Fruit fly (Drosophila melanogaster) whole organism, embryonic: ENCODE data around the gene CG15418.

Experiments
- Blimp-1 ChIP-seq: fragments of 200-800 bp; sonication (Bioruptor generic); optimal IDR thresholded peaks from 3 replicates; lab custom pipeline; 2018; ENCODE audit warnings: missing biosample characterization, missing genetic modification characterization, mild to moderate bottlenecking, moderate library complexity, missing genetic modification reagents
- CG1024 ChIP-seq: fragments of 200-800 bp; sonication (Bioruptor generic); IDR thresholded peaks from 2 replicates; pipeline ENCODE4 v1.3.6; 2022; ENCODE audit warnings: missing biosample characterization, missing genetic modification characterization
- CG11085 ChIP-seq: fragments of 200-800 bp; sonication (Bioruptor generic); IDR thresholded peaks from 2 replicates; pipeline ENCODE4 v1.3.6; 2022; ENCODE audit warnings: missing biosample characterization, missing genetic modification characterization
- CG12391 ChIP-seq: fragments of 200-800 bp; sonication (Bioruptor generic); optimal IDR thresholded peaks from 3 replicates; lab custom pipeline; 2018; ENCODE audit warnings: missing biosample characterization, mild to moderate bottlenecking, missing genetic modification characterization, moderate library complexity
- CG12659 ChIP-seq: fragments of 200-800 bp; sonication (Bioruptor generic); optimal IDR thresholded peaks from 3 replicates; lab custom pipeline; 2017; ENCODE audit warnings: mild to moderate bottlenecking, missing biosample characterization, missing genetic modification reagents, missing genetic modification characterization
- CG13424 ChIP-seq: fragments of 200-800 bp; sonication (Bioruptor generic); optimal IDR thresholded peaks from 2 replicates; lab custom pipeline; 2019; ENCODE audit warnings: missing biosample characterization, mild to moderate bottlenecking, missing genetic modification characterization, moderate library complexity
- CG13775 ChIP-seq: fragments of 200-800 bp; sonication (Bioruptor generic); optimal IDR thresholded peaks from 3 replicates; lab custom pipeline; 2017; ENCODE audit warnings: missing biosample characterization, mild to moderate bottlenecking, missing genetic modification characterization
- CG15269 ChIP-seq: fragments of 200-800 bp; sonication (Bioruptor generic); optimal IDR thresholded peaks from 2 replicates; lab custom pipeline; 2018; ENCODE audit warnings: missing biosample characterization, mild to moderate bottlenecking, missing genetic modification characterization, moderate library complexity
- CG15696 ChIP-seq: fragments of 200-800 bp; sonication (Bioruptor generic); optimal IDR thresholded peaks from 2 replicates; lab custom pipeline; 2019; ENCODE audit warnings: missing biosample characterization, mild to moderate bottlenecking, missing genetic modification characterization, moderate library complexity
- CG1602 ChIP-seq: fragments of 200-800 bp; sonication (Bioruptor generic); optimal IDR thresholded peaks from 3 replicates; lab custom pipeline; 2016; ENCODE audit warnings: missing biosample characterization, missing genetic modification characterization
- CG17186 ChIP-seq: fragments of 200-800 bp; sonication (Bioruptor generic); optimal IDR thresholded peaks from 3 replicates; lab custom pipeline; 2017; ENCODE audit warnings: missing biosample characterization, missing genetic modification reagents, missing genetic modification characterization
- CG18262 ChIP-seq: fragments of 200-800 bp; optimal IDR thresholded peaks from 3 replicates; lab custom pipeline; 2019; ENCODE audit warnings: missing biosample characterization, mild to moderate bottlenecking, missing genetic modification characterization, moderate library complexity
- CG1832 ChIP-seq: fragments of 200-800 bp; sonication (Bioruptor generic); optimal IDR thresholded peaks from 2 replicates; lab custom pipeline; 2017; ENCODE audit warnings: missing biosample characterization, mild to moderate bottlenecking, missing genetic modification characterization, inconsistent platforms
- CG2202 ChIP-seq: fragments of 200-800 bp; sonication (Bioruptor generic); optimal IDR thresholded peaks from 2 replicates; lab custom pipeline; 2018; ENCODE audit warnings: missing biosample characterization, mild to moderate bottlenecking, missing genetic modification characterization
- CG2678 ChIP-seq: fragments of 200-800 bp; sonication (Bioruptor generic); optimal IDR thresholded peaks from 3 replicates; lab custom pipeline; 2019; ENCODE audit warnings: missing biosample characterization, mild to moderate bottlenecking, missing genetic modification characterization, moderate library complexity
- CG2712 ChIP-seq: fragments of 200-800 bp; optimal IDR thresholded peaks from 3 replicates; lab custom pipeline; 2019; ENCODE audit warnings: missing biosample characterization, mild to moderate bottlenecking, missing genetic modification characterization, moderate library complexity
- CG32772 ChIP-seq: fragments of 200-800 bp; sonication (Bioruptor generic); IDR thresholded peaks from 2 replicates; pipeline ENCODE4 v1.3.6; 2022; ENCODE audit warnings: missing biosample characterization, missing genetic modification characterization
- CG33557 ChIP-seq: fragments of 200-800 bp; sonication (Bioruptor generic); optimal IDR thresholded peaks from 2 replicates; lab custom pipeline; 2019; ENCODE audit warnings: missing biosample characterization, mild to moderate bottlenecking, missing genetic modification characterization, moderate library complexity
- CG3995 ChIP-seq: fragments of 200-800 bp; sonication (Bioruptor generic); optimal IDR thresholded peaks from 3 replicates; lab custom pipeline; 2016; ENCODE audit warnings: missing biosample characterization, missing genetic modification characterization
- CG4820 ChIP-seq: fragments of 200-800 bp; sonication (Bioruptor generic); optimal IDR thresholded peaks from 3 replicates; lab custom pipeline; 2016; ENCODE audit warnings: missing biosample characterization, missing genetic modification characterization
- CG9609 ChIP-seq: fragments of 200-800 bp; sonication (Bioruptor generic); optimal IDR thresholded peaks from 3 replicates; lab custom pipeline; 2016; ENCODE audit warnings: missing biosample characterization, missing genetic modification characterization
- CG9727 ChIP-seq: fragments of 200-800 bp; sonication (Bioruptor generic); optimal IDR thresholded peaks from 3 replicates; lab custom pipeline; 2017; ENCODE audit warnings: missing biosample characterization, mild to moderate bottlenecking, missing genetic modification characterization
- Dll ChIP-seq: fragments of 200-800 bp; sonication (Bioruptor generic); IDR thresholded peaks from 4 replicates; pipeline ENCODE4 v1.3.6; 2022; ENCODE audit warnings: missing biosample characterization, missing genetic modification characterization; ENCODE audit not compliant: partially characterized antibody
- H2.0 ChIP-seq: fragments of 200-800 bp; sonication (Bioruptor generic); IDR thresholded peaks from 2 replicates; pipeline ENCODE4 v1.3.6; 2022; ENCODE audit warnings: missing biosample characterization, missing genetic modification characterization
- HLHmδ ChIP-seq: fragments of 200-800 bp; sonication (Bioruptor generic); optimal IDR thresholded peaks from 2 replicates; lab custom pipeline; 2018; ENCODE audit warnings: missing biosample characterization, mild to moderate bottlenecking, missing genetic modification characterization, moderate library complexity
- Lpt ChIP-seq: fragments of >200 bp; optimal IDR thresholded peaks from 2 replicates; lab custom pipeline; 2018; ENCODE audit warnings: missing biosample characterization, missing genetic modification characterization
- Oli ChIP-seq: fragments of 200-800 bp; sonication (Bioruptor generic); optimal IDR thresholded peaks from 2 replicates; lab custom pipeline; 2018; ENCODE audit warnings: missing biosample characterization, mild to moderate bottlenecking, missing genetic modification characterization, moderate library complexity
- Side ChIP-seq: fragments of 200-800 bp; sonication (Bioruptor generic); optimal IDR thresholded peaks from 2 replicates; lab custom pipeline; 2016; ENCODE audit warnings: missing biosample characterization, missing genetic modification characterization
- Spps ChIP-seq: fragments of 200-800 bp; sonication (Bioruptor generic); optimal IDR thresholded peaks from 2 replicates; lab custom pipeline; 2018; ENCODE audit warnings: missing biosample characterization, mild to moderate bottlenecking, missing genetic modification characterization
- Xrp1 ChIP-seq: fragments of 200-800 bp; sonication (Bioruptor generic); IDR thresholded peaks from 2 replicates; pipeline ENCODE4 v1.3.6; 2022; ENCODE audit warnings: missing biosample characterization, missing genetic modification characterization
- YL-1 ChIP-seq: fragments of 200-800 bp; sonication (Bioruptor generic); optimal IDR thresholded peaks from 3 replicates; lab custom pipeline; 2017; ENCODE audit warnings: missing biosample characterization, mild to moderate bottlenecking, missing genetic modification characterization
- bab2 ChIP-seq: fragments of 200-800 bp; sonication (Bioruptor generic); optimal IDR thresholded peaks from 2 replicates; lab custom pipeline; 2016; ENCODE audit warnings: missing biosample characterization, missing genetic modification characterization
- cato ChIP-seq: fragments of 200-800 bp; sonication (Bioruptor generic); optimal IDR thresholded peaks from 2 replicates; lab custom pipeline; 2016; ENCODE audit warnings: missing biosample characterization, missing genetic modification characterization, borderline replicate concordance
- chn ChIP-seq: fragments of 200-800 bp; sonication (Bioruptor generic); optimal IDR thresholded peaks from 2 replicates; lab custom pipeline; 2016; ENCODE audit warnings: missing biosample characterization, missing genetic modification characterization
- croc ChIP-seq: fragments of 200-800 bp; sonication (Bioruptor generic); conservative IDR thresholded peaks from 3 replicates; pipeline ENCODE4 v1.3.6; 2022; ENCODE audit warnings: missing biosample characterization, missing genetic modification characterization
- fd102C ChIP-seq: fragments of 200-800 bp; sonication (Bioruptor generic); optimal IDR thresholded peaks from 2 replicates; lab custom pipeline; 2018; ENCODE audit warnings: missing biosample characterization, mild to moderate bottlenecking, missing genetic modification characterization, moderate library complexity
- fd96Cb ChIP-seq: fragments of 200-800 bp; sonication (Bioruptor generic); optimal IDR thresholded peaks from 2 replicates; lab custom pipeline; 2018; ENCODE audit warnings: missing biosample characterization, mild to moderate bottlenecking, missing genetic modification characterization, moderate library complexity
- hkb ChIP-seq, 2 experiments: fragments of 200-800 bp in 1 of 2; fragments of >200 bp in 1 of 2; sonication (Bioruptor generic) in 1 of 2; IDR thresholded peaks in 1 of 2; optimal IDR thresholded peaks in 1 of 2; 2 replicates each; pipeline versions ENCODE4 v1.3.6 to Lab custom; 2017 to 2022; ENCODE audit warnings: missing biosample characterization in 1 of 2, missing genetic modification characterization in 1 of 2
- lola ChIP-seq, 3 experiments: fragments of >200 bp in 2 of 3; fragments of 200-800 bp in 1 of 3; sonication (Bioruptor generic) in 1 of 3; optimal IDR thresholded peaks; 2 replicates each; lab custom pipeline; 2017 to 2019; ENCODE audit warnings: missing biosample characterization in 3 of 3, missing genetic modification characterization in 3 of 3, mild to moderate bottlenecking in 1 of 3, moderate library complexity in 1 of 3
- oc ChIP-seq: fragments of 200-800 bp; sonication (Bioruptor generic); optimal IDR thresholded peaks from 2 replicates; lab custom pipeline; 2018; ENCODE audit warnings: missing biosample characterization, mild to moderate bottlenecking, missing genetic modification characterization, moderate library complexity
- odd ChIP-seq: fragments of 200-800 bp; sonication (Bioruptor generic); optimal IDR thresholded peaks from 2 replicates; lab custom pipeline; 2017; ENCODE audit warnings: missing biosample characterization, mild to moderate bottlenecking, missing genetic modification characterization
- phol ChIP-seq: fragments of 200-800 bp; sonication (Bioruptor generic); optimal IDR thresholded peaks from 3 replicates; lab custom pipeline; 2018; ENCODE audit warnings: missing biosample characterization, mild to moderate bottlenecking, missing genetic modification characterization, moderate library complexity
- prd ChIP-seq, 3 experiments: fragments of >200 bp in 2 of 3; fragments of 200-800 bp in 1 of 3; sonication (Bioruptor generic) in 1 of 3; optimal IDR thresholded peaks in 2 of 3; IDR thresholded peaks in 1 of 3; 2 replicates in 2 of 3; 3 replicates in 1 of 3; pipeline versions ENCODE4 v1.3.6 to Lab custom; 2017 to 2022; ENCODE audit warnings: missing biosample characterization in 1 of 3, missing genetic modification characterization in 1 of 3
- row ChIP-seq: fragments of 200-800 bp; sonication (Bioruptor generic); IDR thresholded peaks from 3 replicates; pipeline ENCODE4 v1.3.6; 2022; ENCODE audit warnings: missing biosample characterization, missing genetic modification characterization
- sisA ChIP-seq: fragments of 200-800 bp; sonication (Bioruptor generic); IDR thresholded peaks from 2 replicates; pipeline ENCODE4 v1.3.6; 2022; ENCODE audit warnings: missing biosample characterization, missing genetic modification characterization
- sna ChIP-seq: fragments of 200-800 bp; sonication (Bioruptor generic); IDR thresholded peaks from 2 replicates; pipeline ENCODE4 v1.3.6; 2022; ENCODE audit warnings: missing biosample characterization, missing genetic modification characterization; ENCODE audit not compliant: partially characterized antibody
- wek ChIP-seq: fragments of 200-800 bp; sonication (Bioruptor generic); optimal IDR thresholded peaks from 3 replicates; lab custom pipeline; 2018; ENCODE audit warnings: missing biosample characterization, mild to moderate bottlenecking, missing genetic modification characterization, moderate library complexity
- zfh1 ChIP-seq: fragments of 200-800 bp; sonication (Bioruptor generic); IDR thresholded peaks from 3 replicates; pipeline ENCODE4 v1.3.6; 2022; ENCODE audit warnings: missing biosample characterization, missing genetic modification characterization

The CG15418 gene

dm6 chr2L:3600847-3601246, 20.7 kb downstream of the CG15418 start (continued):
- TF ChIP-seq CG11085 (GFP tag; lab: Robert Waterston, UW) (no peak), CG2712 (peak; percentile 62), CG4820 (GFP tag; lab: Kevin White, UChicago) (peak; percentile 50), cato (GFP tag; lab: Kevin White, UChicago) (no peak), CG3995 (GFP tag; lab: Kevin White, UChicago) (no peak), Dll (GFP tag; lab: Robert Waterston, UW) (no peak), H2.0 (GFP tag; lab: Robert Waterston, UW) (peak; percentile 19; the same call in 1 of the 2 replicates), CG13775 (GFP tag; lab: Kevin White, UChicago) (peak; percentile 31), oc (tag; lab: Kevin White, UChicago) (no peak), zfh1 (GFP tag; lab: Robert Waterston, UW) (peak; percentile 70), Blimp-1 (GFP tag; lab: Kevin White, UChicago) (peak; percentile 22), Side (GFP tag; lab: Kevin White, UChicago) (peak; percentile 30), HLHmδ (GFP tag; lab: Kevin White, UChicago) (no peak), CG13424 (tag; lab: Kevin White, UChicago) (peak; percentile 14), fd96Cb (tag; lab: Kevin White, UChicago) (peak; percentile 28), bab2 (GFP tag; lab: Kevin White, UChicago) (peak; percentile 32), CG33557 (GFP tag; lab: Kevin White, UChicago) (peak; percentile 46), CG18262 (tag; lab: Kevin White, UChicago) (peak; percentile 56), hkb (optimal IDR thresholded peaks at IDR 0.05; lab: Kevin White, UChicago) (no peak), hkb (GFP tag; IDR thresholded peaks at IDR 0.05; lab: Robert Waterston, UW) (0 out of 2 replicates have a peak, but pooled peaks have one; percentile 10), Oli (tag; lab: Kevin White, UChicago) (peak; percentile 32), sisA (GFP tag; lab: Robert Waterston, UW) (peak; percentile 31; the same call in 1 of the 2 replicates), lola (GFP tag; optimal IDR thresholded peaks at IDR 0.05; lab: Kevin White, UChicago) (peak in 1 of 3 experiments; percentile 75), prd (optimal IDR thresholded peaks at IDR 0.05; lab: Kevin White, UChicago) (no peak), prd (GFP tag; IDR thresholded peaks at IDR 0.05; lab: Robert Waterston, UW) (peak; percentile 78), CG2202 (tag; lab: Kevin White, UChicago) (peak; percentile 43), sna (no peak), CG17186 (GFP tag; lab: Kevin White, UChicago) (no peak), phol (tag; lab: Kevin White, UChicago) (peak; percentile 41), CG12659 (no peak), croc (GFP tag; lab: Robert Waterston, UW) (peak; percentile 24; the same call in 1 of the 3 replicates), CG1024 (GFP tag; lab: Robert Waterston, UW) (0 out of 2 replicates have a peak, but pooled peaks have one; percentile 35), CG15696 (peak; percentile 69), CG1832 (GFP tag; lab: Kevin White, UChicago) (no peak), CG9727 (GFP tag; lab: Kevin White, UChicago) (peak; percentile 73), row (GFP tag; lab: Robert Waterston, UW) (peak; percentile 48; the same call in 2 of the 3 replicates), CG15269 (tag; lab: Kevin White, UChicago) (no peak), CG32772 (GFP tag; lab: Robert Waterston, UW) (peak; percentile 43; the same call in 1 of the 2 replicates), wek (GFP tag; lab: Kevin White, UChicago) (no peak), YL-1 (GFP tag; lab: Kevin White, UChicago) (no peak), chn (GFP tag; lab: Kevin White, UChicago) (peak; percentile 16), odd (peak; percentile 28), Lpt (GFP tag; lab: Kevin White, UChicago) (no peak), Xrp1 (GFP tag; lab: Robert Waterston, UW) (peak; percentile 72), CG2678 (tag; lab: Kevin White, UChicago) (no peak), fd102C (GFP tag; lab: Kevin White, UChicago) (peak; percentile 38), CG1602 (GFP tag; lab: Kevin White, UChicago) (peak; percentile 21), Spps (tag; lab: Kevin White, UChicago) (peak; percentile 13), CG12391 (tag; lab: Kevin White, UChicago) (peak; percentile 30), CG9609 (GFP tag; lab: Kevin White, UChicago) (no peak)
